Fruit fly (Drosophila melanogaster): Measurements from ENCODE around the gene TpnC73F.

TpnC73F gene

dm6 chr3L:17042297-17042921, 3.5 kb upstream of the TpnC73F start, which contains the start of the genes scaf6 and Papst2 (continued):
- TF ChIP-seq CG17829 (tag; optimal IDR thresholded peaks at IDR 0.05): peak; percentile 41
- no peak for TF ChIP-seq CG18619 (GFP tag; optimal IDR thresholded peaks at IDR 0.05)
- TF ChIP-seq klu (GFP tag; IDR thresholded peaks at IDR 0.05): no peak
- TF ChIP-seq run (tag; optimal IDR thresholded peaks at IDR 0.05): no peak
- TF ChIP-seq hb (GFP tag; IDR thresholded peaks at IDR 0.05; ENCODE audit: partially characterized antibody): no peak
- TF ChIP-seq CG13624 (GFP tag; optimal IDR thresholded peaks at IDR 0.05): no peak
- no peak for TF ChIP-seq H2.0 (GFP tag; IDR thresholded peaks at IDR 0.05)
- TF ChIP-seq slp2 (GFP tag; optimal IDR thresholded peaks at IDR 0.05): no peak
- peak; percentile 36 for TF ChIP-seq Dp (GFP tag; optimal IDR thresholded peaks at IDR 0.05)
- no peak for TF ChIP-seq Mes4 (GFP tag; optimal IDR thresholded peaks at IDR 0.05)
- no peak for TF ChIP-seq CG12155 (GFP tag; optimal IDR thresholded peaks at IDR 0.05)
- TF ChIP-seq croc (GFP tag; conservative IDR thresholded peaks at IDR 0.05): no peak
- no peak for TF ChIP-seq org-1 (GFP tag; optimal IDR thresholded peaks at IDR 0.05)
- no peak for TF ChIP-seq Fer1 (GFP tag; optimal IDR thresholded peaks at IDR 0.05)
- TF ChIP-seq Atf-2 (GFP tag; optimal IDR thresholded peaks at IDR 0.05): no peak
- no peak for TF ChIP-seq Neu2 (GFP tag; optimal IDR thresholded peaks at IDR 0.05; ENCODE audit: borderline replicate concordance)
- TF ChIP-seq CG31224 (GFP tag; IDR thresholded peaks at IDR 0.05): no peak
- TF ChIP-seq CG6254 (GFP tag; optimal IDR thresholded peaks at IDR 0.05): no peak
- TF ChIP-seq tgo (GFP tag; IDR thresholded peaks at IDR 0.05): no peak
- no peak for TF ChIP-seq pros (GFP tag; optimal IDR thresholded peaks at IDR 0.05)
- TF ChIP-seq MESR4 (GFP tag; optimal IDR thresholded peaks at IDR 0.05): peak; percentile 70
- TF ChIP-seq gro (GFP tag; optimal IDR thresholded peaks at IDR 0.05): no peak
- TF ChIP-seq zen (tag; optimal IDR thresholded peaks at IDR 0.05): no peak
- no peak for TF ChIP-seq dmrt99B (tag; optimal IDR thresholded peaks at IDR 0.05)
- TF ChIP-seq Tbp (GFP tag; optimal IDR thresholded peaks at IDR 0.05): no peak
- TF ChIP-seq CG10366 (GFP tag; IDR thresholded peaks at IDR 0.05): no peak
- no peak for TF ChIP-seq abd-A (tag; optimal IDR thresholded peaks at IDR 0.05)
- TF ChIP-seq tna (GFP tag; IDR thresholded peaks at IDR 0.05; ENCODE audit: partially characterized antibody): no peak
- no peak for TF ChIP-seq br (optimal IDR thresholded peaks at IDR 0.05)
- peak; percentile 88 for TF ChIP-seq gfzf (GFP tag; optimal IDR thresholded peaks at IDR 0.05)
- no peak for TF ChIP-seq Aef1 (GFP tag; IDR thresholded peaks at IDR 0.05)
- TF ChIP-seq CG6813 (GFP tag; optimal IDR thresholded peaks at IDR 0.05): no peak
- no peak for TF ChIP-seq MTF-1 (GFP tag; optimal IDR thresholded peaks at IDR 0.05; ENCODE audit: borderline replicate concordance)
- no peak for TF ChIP-seq fru (optimal IDR thresholded peaks at IDR 0.05)
- TF ChIP-seq Drgx (GFP tag; IDR thresholded peaks at IDR 0.05): no peak
- no peak for TF ChIP-seq Atf6 (GFP tag; IDR thresholded peaks at IDR 0.05)
- no peak for TF ChIP-seq pfk (GFP tag; optimal IDR thresholded peaks at IDR 0.05)
- peak; percentile 53 for TF ChIP-seq BEAF-32 (GFP tag; optimal IDR thresholded peaks at IDR 0.05)
- TF ChIP-seq CG7839 (tag; optimal IDR thresholded peaks at IDR 0.05): no peak
- no peak for TF ChIP-seq Ssrp (tag; optimal IDR thresholded peaks at IDR 0.05)
- peak; percentile 99 for TF ChIP-seq trem (tag; optimal IDR thresholded peaks at IDR 0.05)
- TF ChIP-seq CG10654 (GFP tag; optimal IDR thresholded peaks at IDR 0.05): no peak
- TF ChIP-seq CG3838 (GFP tag; optimal IDR thresholded peaks at IDR 0.05): no peak
- TF ChIP-seq ssp (GFP tag; IDR thresholded peaks at IDR 0.05): no peak
- TF ChIP-seq Abd-B (GFP tag; optimal IDR thresholded peaks at IDR 0.05): no peak
- no peak for TF ChIP-seq ttk (GFP tag; IDR thresholded peaks at IDR 0.05)
- no peak for TF ChIP-seq Oaz (GFP tag; IDR thresholded peaks at IDR 0.05)
- TF ChIP-seq danr (GFP tag; IDR thresholded peaks at IDR 0.05): no peak
- no peak; the same call in 1 of the 2 replicates for TF ChIP-seq peb (GFP tag; IDR thresholded peaks at IDR 0.05)
- no peak for TF ChIP-seq tap (tag; optimal IDR thresholded peaks at IDR 0.05)
- TF ChIP-seq HHEX (GFP tag; optimal IDR thresholded peaks at IDR 0.05): no peak
- TF ChIP-seq MBD-R2 (GFP tag; IDR thresholded peaks at IDR 0.05): peak; percentile 77
